Worm (Caenorhabditis elegans) whole organism, L3 larva: ENCODE data around the gene R02F11.11.

ENCODE experiments used
- R02D3.7 ChIP-seq: fragments of 150-350 bp; optimal IDR thresholded peaks from 2 replicates; lab custom pipeline; 2014; ENCODE audit warnings: missing biosample characterization, missing genetic modification characterization
- aly-2 ChIP-seq: fragments of 150-350 bp; optimal IDR thresholded peaks from 2 replicates; lab custom pipeline; 2014; ENCODE audit warnings: missing biosample characterization, missing genetic modification characterization
- ama-1 ChIP-seq: fragments of 150-350 bp; optimal IDR thresholded peaks from 2 replicates; lab custom pipeline; 2018
- ceh-16 ChIP-seq: sonication (generic microtip); optimal IDR thresholded peaks from 2 replicates; lab custom pipeline; 2017; ENCODE audit warnings: missing biosample characterization, missing genetic modification characterization
- ceh-28 ChIP-seq: fragments of 150-350 bp; optimal IDR thresholded peaks from 2 replicates; lab custom pipeline; 2014; ENCODE audit warnings: missing biosample characterization, missing genetic modification reagents, missing genetic modification characterization
- ceh-82 ChIP-seq: fragments of 150-350 bp; optimal IDR thresholded peaks from 2 replicates; lab custom pipeline; 2014; ENCODE audit warnings: missing biosample characterization, missing genetic modification characterization
- ceh-9 ChIP-seq: sonication (generic microtip); optimal IDR thresholded peaks from 2 replicates; lab custom pipeline; 2018; ENCODE audit warnings: missing biosample characterization, missing genetic modification characterization
- egl-27 ChIP-seq: sonication (generic microtip); optimal IDR thresholded peaks from 4 replicates; lab custom pipeline; 2017; ENCODE audit warnings: missing biosample characterization, missing genetic modification reagents, missing genetic modification characterization
- elt-1 ChIP-seq: fragments of 150-350 bp; optimal IDR thresholded peaks from 2 replicates; lab custom pipeline; 2014; ENCODE audit warnings: missing biosample characterization, missing genetic modification characterization
- elt-2 ChIP-seq: sonication (generic microtip); optimal IDR thresholded peaks from 2 replicates; lab custom pipeline; 2016; ENCODE audit warnings: missing genetic modification reagents, mild to moderate bottlenecking, missing genetic modification characterization, missing compliant biosample characterization
- eor-1 ChIP-seq, 2 experiments: fragments of 150-350 bp; optimal IDR thresholded peaks; 2 replicates each; lab custom pipeline; 2014 to 2018; ENCODE audit warnings: missing biosample characterization in 2 of 2, missing genetic modification characterization in 2 of 2
- fkh-2 ChIP-seq: fragments of 150-350 bp; optimal IDR thresholded peaks from 2 replicates; lab custom pipeline; 2014; ENCODE audit warnings: missing biosample characterization, missing genetic modification reagents, missing genetic modification characterization
- fos-1 ChIP-seq: fragments of 150-350 bp; optimal IDR thresholded peaks from 2 replicates; lab custom pipeline; 2014; ENCODE audit warnings: missing biosample characterization, missing genetic modification characterization
- hmg-11 ChIP-seq: sonication (generic microtip); optimal IDR thresholded peaks from 2 replicates; lab custom pipeline; 2016; ENCODE audit warnings: missing genetic modification characterization, missing compliant biosample characterization
- jun-1 ChIP-seq: fragments of 150-350 bp; optimal IDR thresholded peaks from 2 replicates; lab custom pipeline; 2014; ENCODE audit warnings: missing biosample characterization, missing genetic modification reagents, missing genetic modification characterization
- lin-15B ChIP-seq: fragments of 150-350 bp; optimal IDR thresholded peaks from 2 replicates; lab custom pipeline; 2014; ENCODE audit warnings: missing biosample characterization, missing genetic modification characterization
- lin-39 ChIP-seq: fragments of 150-350 bp; optimal IDR thresholded peaks from 2 replicates; lab custom pipeline; 2018; ENCODE audit warnings: missing biosample characterization, missing genetic modification reagents, missing genetic modification characterization
- mdl-1 ChIP-seq: fragments of 150-350 bp; optimal IDR thresholded peaks from 2 replicates; lab custom pipeline; 2014; ENCODE audit warnings: missing biosample characterization, missing genetic modification characterization
- mml-1 ChIP-seq: fragments of 150-350 bp; sonication (generic microtip); optimal IDR thresholded peaks from 3 replicates; lab custom pipeline; 2014; ENCODE audit warnings: missing biosample characterization, missing genetic modification characterization
- nfya-1 ChIP-seq: sonication (generic microtip); optimal IDR thresholded peaks from 2 replicates; lab custom pipeline; 2017; ENCODE audit warnings: missing genetic modification characterization, mild to moderate bottlenecking, missing compliant biosample characterization, antibody characterized with exemption, moderate library complexity; ENCODE audit not compliant: insufficient read depth
- nhr-11 ChIP-seq: fragments of 150-350 bp; optimal IDR thresholded peaks from 2 replicates; lab custom pipeline; 2014; ENCODE audit warnings: missing biosample characterization, missing genetic modification characterization
- nhr-12 ChIP-seq: fragments of 150-350 bp; optimal IDR thresholded peaks from 2 replicates; lab custom pipeline; 2014; ENCODE audit warnings: missing biosample characterization, missing genetic modification characterization
- nhr-25 ChIP-seq: sonication (generic microtip); optimal IDR thresholded peaks from 2 replicates; lab custom pipeline; 2017; ENCODE audit warnings: missing biosample characterization, missing genetic modification characterization
- nhr-28 ChIP-seq: fragments of 150-350 bp; optimal IDR thresholded peaks from 2 replicates; lab custom pipeline; 2014; ENCODE audit warnings: missing biosample characterization, missing genetic modification characterization
- nhr-43 ChIP-seq: sonication (generic microtip); optimal IDR thresholded peaks from 2 replicates; lab custom pipeline; 2016; ENCODE audit warnings: mild to moderate bottlenecking, missing genetic modification characterization, missing compliant biosample characterization; ENCODE audit not compliant: poor library complexity, severe bottlenecking
- nhr-76 ChIP-seq: fragments of 150-350 bp; sonication (generic microtip); optimal IDR thresholded peaks from 5 replicates; lab custom pipeline; 2014; ENCODE audit warnings: missing biosample characterization, missing genetic modification characterization
- nhr-77 ChIP-seq: fragments of 150-350 bp; optimal IDR thresholded peaks from 2 replicates; lab custom pipeline; 2014; ENCODE audit warnings: missing biosample characterization, missing genetic modification characterization
- pha-4 ChIP-seq: fragments of 150-350 bp; optimal IDR thresholded peaks from 2 replicates; lab custom pipeline; 2014; ENCODE audit warnings: missing biosample characterization, missing genetic modification reagents, missing genetic modification characterization
- pqm-1 ChIP-seq: fragments of 150-350 bp; optimal IDR thresholded peaks from 2 replicates; lab custom pipeline; 2017; ENCODE audit warnings: missing biosample characterization, missing genetic modification characterization, inconsistent platforms
- sea-2 ChIP-seq: fragments of 150-350 bp; sonication (generic microtip); optimal IDR thresholded peaks from 4 replicates; lab custom pipeline; 2014; ENCODE audit warnings: missing biosample characterization, missing genetic modification reagents, missing genetic modification characterization
- skn-1 ChIP-seq: fragments of 150-350 bp; optimal IDR thresholded peaks from 2 replicates; lab custom pipeline; 2014; ENCODE audit warnings: missing biosample characterization, missing genetic modification characterization
- snpc-4 ChIP-seq: fragments of 150-350 bp; optimal IDR thresholded peaks from 2 replicates; lab custom pipeline; 2014; ENCODE audit warnings: missing biosample characterization, missing genetic modification characterization
- tbx-2 ChIP-seq: sonication (generic microtip); optimal IDR thresholded peaks from 2 replicates; lab custom pipeline; 2016; ENCODE audit warnings: mild to moderate bottlenecking, missing genetic modification characterization, missing compliant biosample characterization
- unc-39 ChIP-seq: sonication (generic microtip); optimal IDR thresholded peaks from 4 replicates; lab custom pipeline; 2017; ENCODE audit warnings: missing biosample characterization, missing genetic modification characterization
- unc-62 ChIP-seq: fragments of 150-350 bp; sonication (generic microtip); optimal IDR thresholded peaks from 4 replicates; lab custom pipeline; 2014; ENCODE audit warnings: missing biosample characterization, missing genetic modification reagents, missing genetic modification characterization
- ztf-11 ChIP-seq: fragments of 150-350 bp; optimal IDR thresholded peaks from 2 replicates; lab custom pipeline; 2014; ENCODE audit warnings: missing biosample characterization, missing genetic modification characterization
- ztf-4 ChIP-seq: fragments of 150-350 bp; optimal IDR thresholded peaks from 2 replicates; lab custom pipeline; 2014; ENCODE audit warnings: missing biosample characterization, missing genetic modification characterization

Gene R02F11.11

ce11 chrV:4810653-4811052 is 19.0 kb downstream of the R02F11.11 start:
- TF ChIP-seq fkh-2: no peak
- no peak for TF ChIP-seq ama-1 (lab: Kevin White, UChicago)
- no peak for TF ChIP-seq ztf-4 (tag; lab: Kevin White, UChicago)
- TF ChIP-seq nhr-77 (tag; lab: Kevin White, UChicago): no peak
- no peak for TF ChIP-seq skn-1
- no peak for TF ChIP-seq egl-27 (tag; lab: Kevin White, UChicago)
- TF ChIP-seq pha-4: peak; percentile 9
- TF ChIP-seq R02D3.7 (tag; lab: Kevin White, UChicago): no peak
- TF ChIP-seq fos-1 (tag; lab: Kevin White, UChicago): no peak
- TF ChIP-seq lin-15B (tag; lab: Kevin White, UChicago): peak; percentile 82
- TF ChIP-seq mml-1 (tag; lab: Kevin White, UChicago): no peak
- no peak for TF ChIP-seq nhr-76 (tag; lab: Kevin White, UChicago)
- TF ChIP-seq snpc-4 (tag; lab: Kevin White, UChicago): peak; percentile 48
- peak; percentile 56 for TF ChIP-seq lin-39 (tag; lab: Kevin White, UChicago)
- peak; percentile 63 for TF ChIP-seq nfya-1 (tag; lab: Kevin White, UChicago)
- TF ChIP-seq hmg-11: peak; percentile 70

DNA sequence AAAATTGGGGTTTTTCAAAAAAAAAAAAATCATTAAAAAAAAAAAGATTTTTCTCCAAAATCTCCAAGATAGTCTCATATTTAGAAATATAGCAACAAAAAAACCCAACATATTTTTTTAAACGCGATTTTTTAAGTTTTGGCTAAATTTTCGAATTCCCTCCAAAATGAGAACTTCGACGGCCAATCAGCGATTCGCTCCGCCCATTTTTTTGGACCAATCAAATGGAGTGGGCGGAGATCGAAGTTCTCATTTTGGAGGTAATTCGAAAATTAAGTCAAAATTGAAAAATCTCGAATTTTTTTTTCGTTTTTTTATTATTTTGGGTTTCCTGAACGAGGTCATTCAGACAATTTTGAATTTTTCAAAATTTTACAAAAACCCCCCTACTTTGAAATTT is 22.2 kb downstream of the R02F11.11 start:
- TF ChIP-seq ceh-82 (tag; lab: Kevin White, UChicago): no peak
- TF ChIP-seq nfya-1 (tag; lab: Kevin White, UChicago): peak; percentile 65

ce11 chrV:4818563-4818962 is 26.9 kb downstream of the R02F11.11 start, which contains the start of gene ccep-97:
Gene ccep-97 (minus strand): TSS chrV:4818663.
- TF ChIP-seq ceh-9 (tag; lab: Kevin White, UChicago) (no peak), skn-1 (no peak), unc-62 (no peak), elt-2 (tag; lab: Kevin White, UChicago) (no peak), mml-1 (tag; lab: Kevin White, UChicago) (no peak), sea-2 (no peak), nhr-76 (tag; lab: Kevin White, UChicago) (no peak), pqm-1 (tag; lab: Kevin White, UChicago) (no peak), nfya-1 (tag; lab: Kevin White, UChicago) (no peak)

DNA sequence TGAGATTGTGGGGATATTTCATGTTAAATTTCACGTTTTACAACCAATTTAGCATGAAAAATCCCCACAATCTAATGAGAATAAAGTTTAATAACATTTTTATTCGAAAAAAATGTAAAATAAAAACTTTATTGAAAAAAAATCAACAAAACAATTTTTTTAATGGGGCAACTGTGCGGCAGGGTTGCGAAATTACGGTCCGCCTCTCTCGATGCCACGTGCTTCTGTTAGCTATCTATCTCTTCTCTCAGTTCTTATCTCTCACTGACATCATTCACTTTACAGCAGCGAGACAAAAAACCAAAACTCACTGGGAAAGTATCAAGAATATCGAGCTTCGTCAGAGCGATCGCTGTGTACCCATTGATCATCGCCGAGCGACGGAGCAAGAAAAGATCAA is 28.9 kb downstream of the R02F11.11 start:
- TF ChIP-seq jun-1 (no peak), mdl-1 (tag; lab: Kevin White, UChicago) (peak; percentile 0), nhr-12 (no peak), mml-1 (tag; lab: Kevin White, UChicago) (no peak), R02D3.7 (tag; lab: Kevin White, UChicago) (no peak), nfya-1 (tag; lab: Kevin White, UChicago) (peak; percentile 16), pha-4 (no peak), unc-39 (tag; lab: Kevin White, UChicago) (no peak), ama-1 (lab: Kevin White, UChicago) (peak; percentile 2), elt-2 (tag; lab: Kevin White, UChicago) (peak; percentile 27)

ce11 chrV:4823323-4823682 is 31.6 kb downstream of the R02F11.11 start, which contains the start of gene adss-1:
Gene adss-1 (minus strand): TSS chrV:4823423.
- TF ChIP-seq aly-2 (tag; lab: Kevin White, UChicago) (no peak), ztf-11 (tag; lab: Kevin White, UChicago) (no peak), nhr-43 (tag; lab: Kevin White, UChicago) (no peak), lin-15B (tag; lab: Kevin White, UChicago) (no peak), R02D3.7 (tag; lab: Kevin White, UChicago) (no peak), pha-4 (no peak), nhr-28 (tag; lab: Kevin White, UChicago) (no peak), ceh-28 (tag; lab: Kevin White, UChicago) (no peak), nhr-12 (no peak), ceh-16 (tag; lab: Kevin White, UChicago) (no peak), tbx-2 (no peak), eor-1 (tag; optimal IDR thresholded peaks at IDR 0.05; lab: Kevin White, UChicago) (no peak), snpc-4 (tag; lab: Kevin White, UChicago) (no peak), pqm-1 (tag; lab: Kevin White, UChicago) (no peak), ama-1 (lab: Kevin White, UChicago) (no peak), fkh-2 (no peak), ceh-82 (tag; lab: Kevin White, UChicago) (no peak), nhr-11 (tag; lab: Kevin White, UChicago) (no peak), nhr-25 (no peak), elt-1 (tag; lab: Kevin White, UChicago) (no peak)
- TF ChIP-seq, all 47 proteins: peak for 0
